Worm (Caenorhabditis elegans): ENCODE measurements around the gene miro-1.

The miro-1 gene

DNA sequence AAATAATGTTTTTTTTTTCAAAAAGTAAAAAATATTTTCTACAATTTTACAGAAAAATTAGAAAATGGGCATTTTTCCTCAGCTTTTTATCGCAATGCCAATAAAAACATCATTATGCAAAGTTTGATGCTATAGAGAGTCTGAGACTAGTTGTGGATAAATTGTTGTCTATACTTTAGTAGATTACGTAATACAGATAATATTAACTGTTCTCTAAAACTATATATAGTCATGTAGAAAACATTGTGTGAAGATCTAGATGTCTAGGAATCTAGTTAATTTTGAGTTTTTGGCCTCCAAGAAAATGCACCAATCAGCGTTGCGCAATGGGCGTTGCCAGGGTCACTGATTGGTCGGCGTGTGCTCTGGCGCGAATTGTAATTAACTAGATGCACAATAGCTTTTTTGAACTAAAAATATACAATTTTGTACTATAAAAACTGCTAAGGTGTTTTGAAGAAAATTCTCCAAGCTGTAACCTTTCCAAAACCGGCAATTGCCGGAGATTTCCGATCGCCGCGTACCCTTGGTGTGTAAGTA is 29.2 kb downstream of the miro-1 start:
- TF ChIP-seq ref-1 (GFP tag; conservative IDR thresholded peaks at IDR 0.05) (no peak), ztf-23 (GFP tag; IDR thresholded peaks at IDR 0.05) (no peak), cog-1 (tag; optimal IDR thresholded peaks at IDR 0.05) (no peak), ztf-29 (GFP tag; IDR thresholded peaks at IDR 0.05) (no peak), tab-1 (GFP tag; IDR thresholded peaks at IDR 0.05) (no peak)

DNA sequence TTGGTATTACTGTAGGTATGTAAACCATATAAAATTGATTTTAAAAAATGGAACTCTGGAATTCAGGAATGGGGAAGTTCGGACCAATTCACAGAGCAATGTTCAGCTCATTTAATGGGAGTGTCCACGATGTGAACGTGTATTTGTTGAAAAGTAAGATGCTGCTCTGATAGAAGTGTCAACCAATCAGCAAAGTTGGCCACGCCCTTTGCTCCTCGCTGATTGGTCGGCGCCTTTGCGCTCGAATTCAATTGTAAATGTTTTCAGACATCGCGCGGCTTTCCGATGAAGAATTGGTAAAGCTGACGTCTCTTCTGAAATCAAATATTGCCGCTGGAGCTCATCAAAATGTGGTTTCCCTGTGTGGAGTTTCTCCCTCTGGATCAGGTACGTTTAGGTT is 32.5 kb downstream of the miro-1 start:
- TF ChIP-seq klf-2 (GFP tag; conservative IDR thresholded peaks at IDR 0.05) (no peak), cog-1 (tag; optimal IDR thresholded peaks at IDR 0.05) (no peak), T22C8.4 (GFP tag; IDR thresholded peaks at IDR 0.05) (no peak), med-1 (GFP tag; optimal IDR thresholded peaks at IDR 0.05; ENCODE audit: insufficient read depth) (no peak), flt-1 (GFP tag; IDR thresholded peaks at IDR 0.05) (no peak), ztf-23 (GFP tag; IDR thresholded peaks at IDR 0.05) (no peak), ztf-29 (GFP tag; IDR thresholded peaks at IDR 0.05) (no peak), ref-1 (GFP tag; conservative IDR thresholded peaks at IDR 0.05) (no peak), tab-1 (GFP tag; IDR thresholded peaks at IDR 0.05) (no peak)

DNA sequence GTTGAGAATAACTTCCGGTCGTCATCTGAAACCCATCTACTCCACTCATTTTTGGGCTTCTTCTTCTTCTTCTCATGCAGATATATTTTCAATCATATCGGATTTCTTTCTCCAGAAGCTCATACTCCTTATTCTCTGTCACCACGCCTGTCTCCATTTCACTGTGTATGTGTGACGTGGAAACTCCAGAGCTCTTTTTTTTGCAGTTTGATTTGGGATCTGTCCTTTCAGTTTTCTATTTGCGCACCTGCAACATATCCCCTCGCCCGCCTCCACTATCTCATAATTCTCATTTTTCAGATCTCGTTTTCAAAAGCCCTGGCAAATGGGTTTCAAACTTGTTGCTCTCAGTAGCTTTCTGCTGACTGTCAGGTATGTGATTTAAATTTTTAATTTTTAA is 36.9 kb downstream of the miro-1 start, which contains the start of gene kin-36:
kin-36 (plus strand) TSS at position 301 of the 400 bp plus-strand sequence.
- TF ChIP-seq tab-1 (GFP tag; IDR thresholded peaks at IDR 0.05), result no peak
- no peak for TF ChIP-seq ref-1 (GFP tag; conservative IDR thresholded peaks at IDR 0.05)
- TF ChIP-seq ztf-23 (GFP tag; IDR thresholded peaks at IDR 0.05), result no peak
- no peak for TF ChIP-seq klf-2 (GFP tag; conservative IDR thresholded peaks at IDR 0.05)
- TF ChIP-seq ztf-29 (GFP tag; IDR thresholded peaks at IDR 0.05), result no peak
- TF ChIP-seq cog-1 (tag; optimal IDR thresholded peaks at IDR 0.05), result no peak
- TF ChIP-seq flt-1 (GFP tag; IDR thresholded peaks at IDR 0.05), result no peak

DNA sequence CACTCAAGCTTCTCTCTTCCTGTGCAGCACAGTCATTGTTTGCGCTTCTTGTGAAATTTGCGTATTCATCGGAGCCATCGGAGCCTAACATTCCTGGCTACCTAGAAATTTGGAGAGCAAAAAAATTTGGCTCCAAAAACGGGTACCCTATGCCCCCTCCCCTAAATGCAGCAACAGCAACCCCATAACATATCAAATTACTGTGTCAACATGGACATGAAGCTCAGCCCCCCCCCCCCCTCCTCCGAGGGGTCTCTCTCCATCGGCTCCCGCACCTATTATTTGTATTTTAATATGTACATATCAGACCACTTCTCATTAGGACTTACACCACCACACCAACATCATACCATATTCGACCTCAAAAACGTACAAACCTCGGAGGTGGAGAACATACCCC is 41.3 kb downstream of the miro-1 start:
- TF ChIP-seq flt-1 (GFP tag; IDR thresholded peaks at IDR 0.05) (no peak), ref-1 (GFP tag; conservative IDR thresholded peaks at IDR 0.05) (no peak), ztf-29 (GFP tag; IDR thresholded peaks at IDR 0.05) (no peak), tab-1 (GFP tag; IDR thresholded peaks at IDR 0.05) (no peak), cog-1 (tag; optimal IDR thresholded peaks at IDR 0.05) (no peak), ztf-23 (GFP tag; IDR thresholded peaks at IDR 0.05) (no peak), T22C8.4 (GFP tag; IDR thresholded peaks at IDR 0.05) (no peak), klf-2 (GFP tag; conservative IDR thresholded peaks at IDR 0.05) (no peak), med-1 (GFP tag; optimal IDR thresholded peaks at IDR 0.05; ENCODE audit: insufficient read depth) (no peak)

DNA sequence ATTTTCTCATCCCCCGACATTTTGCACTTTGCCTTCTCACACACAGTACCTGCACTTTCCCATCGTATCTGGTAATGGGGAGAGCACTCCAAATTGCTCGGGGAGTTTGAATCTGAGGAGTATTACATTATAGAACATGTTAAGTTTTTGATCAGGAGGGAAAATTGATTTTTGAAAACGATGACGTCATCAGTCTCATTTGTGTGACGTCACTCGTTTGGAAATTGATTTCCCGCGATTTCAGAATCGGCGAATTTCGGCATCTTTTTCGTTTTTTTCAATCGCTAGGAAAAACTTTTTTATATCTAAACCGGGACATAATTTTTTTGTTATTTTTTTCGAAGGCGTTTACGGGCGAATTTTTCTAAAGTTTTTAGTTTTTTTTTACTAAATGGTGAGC is 42.3 kb downstream of the miro-1 start:
- TF ChIP-seq flt-1 (GFP tag; IDR thresholded peaks at IDR 0.05), result no peak
- no peak for TF ChIP-seq ztf-23 (GFP tag; IDR thresholded peaks at IDR 0.05)

DNA sequence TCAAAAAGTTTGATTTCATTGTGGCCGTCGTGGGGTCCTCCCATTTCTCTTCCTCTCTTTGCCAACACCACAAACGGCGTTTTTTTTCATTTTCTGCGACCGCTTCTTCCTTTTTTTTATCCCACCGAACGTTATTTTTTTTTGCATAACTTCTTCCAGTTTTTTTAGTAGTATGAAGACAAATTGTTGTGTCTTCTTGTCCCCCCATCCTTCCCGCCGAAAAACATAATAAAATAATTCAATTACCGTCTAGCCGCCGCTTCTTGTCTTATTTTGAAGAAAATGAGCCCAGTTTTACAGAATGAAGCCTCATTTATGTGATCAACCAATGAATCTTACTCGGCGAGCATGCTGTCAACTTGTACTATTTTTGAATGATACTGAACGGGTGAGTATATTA is 46.4 kb downstream of the miro-1 start, which contains the start of gene F29B9.12:
F29B9.12 (plus strand) TSS at position 301 of the 400 bp plus-strand sequence.
- no peak for TF ChIP-seq ref-1 (GFP tag; conservative IDR thresholded peaks at IDR 0.05)
- no peak for TF ChIP-seq klf-2 (GFP tag; conservative IDR thresholded peaks at IDR 0.05)
- TF ChIP-seq flt-1 (GFP tag; IDR thresholded peaks at IDR 0.05), result no peak
- no peak for TF ChIP-seq cog-1 (tag; optimal IDR thresholded peaks at IDR 0.05)
- TF ChIP-seq ztf-29 (GFP tag; IDR thresholded peaks at IDR 0.05), result no peak
- TF ChIP-seq tab-1 (GFP tag; IDR thresholded peaks at IDR 0.05), result no peak
- TF ChIP-seq ztf-23 (GFP tag; IDR thresholded peaks at IDR 0.05), result no peak
- TF ChIP-seq T22C8.4 (GFP tag; IDR thresholded peaks at IDR 0.05), result no peak

DNA sequence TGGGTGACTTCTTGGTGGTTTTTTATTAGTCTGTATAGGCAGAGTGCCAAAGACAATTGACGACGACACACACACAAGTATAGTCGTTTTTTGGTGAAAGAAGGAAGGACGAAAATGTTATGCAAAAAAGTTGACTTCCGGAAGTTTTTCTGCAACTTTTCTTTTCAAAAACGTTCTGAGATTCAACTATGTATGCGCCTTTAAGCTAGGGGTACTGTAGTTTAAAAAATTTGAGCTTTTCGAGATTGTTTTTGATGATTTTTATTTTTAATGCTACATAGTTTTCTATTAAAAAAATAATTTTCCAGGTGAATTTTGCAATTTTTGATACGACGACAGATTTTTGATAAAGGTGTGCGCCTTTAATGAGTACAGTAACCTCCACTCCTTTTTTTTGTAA is 47.8 kb downstream of the miro-1 start:
- TF ChIP-seq ztf-23 (GFP tag; IDR thresholded peaks at IDR 0.05) (no peak), flt-1 (GFP tag; IDR thresholded peaks at IDR 0.05) (no peak), cog-1 (tag; optimal IDR thresholded peaks at IDR 0.05) (no peak), tab-1 (GFP tag; IDR thresholded peaks at IDR 0.05) (no peak), ref-1 (GFP tag; conservative IDR thresholded peaks at IDR 0.05) (no peak), T22C8.4 (GFP tag; IDR thresholded peaks at IDR 0.05) (no peak), med-1 (GFP tag; optimal IDR thresholded peaks at IDR 0.05; ENCODE audit: insufficient read depth) (no peak), klf-2 (GFP tag; conservative IDR thresholded peaks at IDR 0.05) (no peak), ztf-29 (GFP tag; IDR thresholded peaks at IDR 0.05) (no peak)

DNA sequence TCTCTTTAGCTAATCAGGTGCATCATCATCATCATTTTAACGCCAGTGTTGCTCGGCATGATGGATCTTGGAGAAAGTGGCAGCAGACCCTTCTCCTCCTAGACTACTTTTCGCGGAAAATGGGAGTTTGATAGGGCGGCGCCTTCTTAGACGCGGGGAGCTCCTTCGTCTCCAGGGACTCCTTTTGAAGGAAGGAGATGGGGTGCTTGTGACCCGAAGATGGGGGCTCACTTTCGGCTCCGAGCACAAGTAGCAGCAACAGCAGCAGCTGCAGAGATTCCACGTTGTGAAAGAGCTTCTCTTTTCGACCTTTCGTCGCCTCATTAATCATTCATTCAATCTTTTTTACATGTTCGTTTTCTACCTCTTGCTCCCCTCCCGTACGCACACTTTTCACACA is 48.2 kb downstream of the miro-1 start:
- TF ChIP-seq flt-1 (GFP tag; IDR thresholded peaks at IDR 0.05), result no peak
- TF ChIP-seq med-1 (GFP tag; optimal IDR thresholded peaks at IDR 0.05; ENCODE audit: insufficient read depth), result no peak

DNA sequence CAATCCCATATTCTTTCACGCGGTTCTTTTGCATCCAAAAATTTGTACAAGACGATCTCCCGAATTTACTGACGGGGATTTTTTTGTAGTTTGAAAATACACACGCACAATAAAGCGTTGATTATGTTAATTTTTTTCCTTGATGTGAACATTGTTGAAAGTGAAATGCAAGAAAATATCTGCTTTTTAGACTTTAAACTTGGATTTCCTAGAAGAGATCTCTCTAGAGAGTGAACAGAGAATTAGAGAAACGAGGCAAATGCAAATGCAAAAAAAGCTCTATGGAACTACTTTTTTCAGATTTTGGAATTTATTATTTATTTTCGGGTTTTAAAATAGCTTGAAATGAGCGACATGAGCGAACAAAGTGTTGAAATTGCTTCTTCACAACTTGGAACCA is 50.5 kb downstream of the miro-1 start, which contains the start of gene F29B9.1:
F29B9.1 (plus strand) TSS at position 301 of the 400 bp plus-strand sequence.
- TF ChIP-seq tab-1 (GFP tag; IDR thresholded peaks at IDR 0.05), result no peak
